Worm (Caenorhabditis elegans) whole organism, early embryonic: ENCODE results near the gene M04B2.7.

Experiments
- ama-1 ChIP-seq: fragments of 150-350 bp; optimal IDR thresholded peaks from 2 replicates; lab custom pipeline; 2014
- hmbx-1 ChIP-seq: sonication (generic microtip); optimal IDR thresholded peaks from 2 replicates; lab custom pipeline; 2016; ENCODE audit warnings: mild to moderate bottlenecking, missing genetic modification characterization, missing compliant biosample characterization
- pes-1 ChIP-seq: fragments of 200-800 bp; sonication (Bioruptor generic); IDR thresholded peaks from 2 replicates; pipeline ENCODE4 v1.3.6; 2022; ENCODE audit warnings: missing genetic modification reagents, missing genetic modification characterization, missing compliant biosample characterization
- scrt-1 ChIP-seq: fragments of 200-800 bp; sonication (Bioruptor generic); IDR thresholded peaks from 2 replicates; pipeline ENCODE4 v1.3.6; 2022; ENCODE audit warnings: missing genetic modification characterization, missing compliant biosample characterization
- tbx-37 ChIP-seq: fragments of 200-800 bp; sonication (Bioruptor generic); conservative IDR thresholded peaks from 2 replicates; pipeline ENCODE4 v1.3.6; 2022; ENCODE audit warnings: missing genetic modification reagents, missing genetic modification characterization, missing compliant biosample characterization

DNA sequence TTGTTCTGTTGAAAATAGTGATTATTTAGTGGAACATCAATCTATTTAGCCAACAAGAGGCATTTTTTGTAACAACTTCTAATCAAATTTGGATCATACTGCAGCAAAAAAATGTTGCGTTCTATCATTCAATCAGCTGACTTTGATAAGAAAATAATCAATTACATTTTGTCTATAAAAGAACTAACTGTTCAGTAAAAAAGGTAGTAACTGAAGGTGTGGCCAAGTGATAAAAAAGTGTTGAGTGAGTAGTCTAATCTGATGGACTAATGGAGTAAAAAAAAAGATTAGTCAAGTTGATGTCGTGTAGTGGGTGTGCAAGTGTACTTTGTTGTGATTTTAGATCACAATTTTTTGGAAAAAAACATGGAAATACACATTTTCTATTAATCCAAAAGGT lies 56.2 kb downstream of the M04B2.7 start:
- no peak for TF ChIP-seq ama-1 (lab: Kevin White, UChicago)
- no peak for TF ChIP-seq hmbx-1 (tag; lab: Kevin White, UChicago)
- TF ChIP-seq pes-1 (GFP tag; lab: Robert Waterston, UW): no peak
- no peak for TF ChIP-seq scrt-1 (GFP tag; lab: Robert Waterston, UW)
- no peak for TF ChIP-seq tbx-37
